Fruit fly (Drosophila melanogaster): ENCODE measurements around the gene CG5498.

CG5498 gene

DNA sequence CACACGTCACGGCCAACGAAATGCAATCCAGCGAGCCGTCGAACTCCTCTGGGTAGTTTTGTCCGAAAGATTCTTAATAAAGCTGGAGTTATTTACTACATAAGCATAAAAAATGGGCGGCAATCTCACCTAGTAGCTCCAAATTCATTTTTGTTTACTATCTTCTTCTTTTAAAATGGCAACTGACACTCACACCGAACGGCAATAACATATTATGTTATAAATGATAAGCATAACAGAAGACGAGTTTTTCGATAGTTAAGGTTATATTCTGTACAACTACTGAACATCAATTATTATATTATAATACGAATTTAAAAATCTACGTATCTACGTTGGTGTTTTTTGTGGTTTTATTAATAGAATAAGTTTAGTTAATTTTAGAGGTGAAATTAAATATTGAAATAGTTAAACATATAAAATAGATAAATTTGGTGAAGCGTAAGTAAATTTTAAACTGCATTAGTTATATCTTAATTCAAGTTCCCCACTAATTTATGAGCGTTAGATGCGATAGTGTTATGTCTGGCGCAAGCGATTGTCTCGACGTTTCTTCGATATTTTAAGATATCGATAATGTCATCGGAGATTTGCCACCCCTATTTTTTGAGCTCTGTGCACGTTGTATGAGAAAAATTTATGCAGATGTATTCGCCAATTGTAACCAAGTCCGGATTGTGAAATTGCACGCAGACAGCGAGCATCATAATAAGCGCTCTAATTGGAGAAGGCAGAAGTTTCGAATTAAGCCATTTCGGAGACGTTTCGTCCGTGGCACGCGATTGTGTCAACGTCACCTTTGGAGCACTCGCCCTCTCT, 35.9 kb downstream of the CG5498 start, which contains the start of the genes Rbbp5 and eRF1 (continued):
- TF ChIP-seq CG6792 (GFP tag; optimal IDR thresholded peaks at IDR 0.05): peak; percentile 64
- peak; percentile 76 for TF ChIP-seq esn (GFP tag; optimal IDR thresholded peaks at IDR 0.05)
- peak; percentile 69 for TF ChIP-seq Sox102F (GFP tag; optimal IDR thresholded peaks at IDR 0.05)
- TF ChIP-seq CG31627 (GFP tag; optimal IDR thresholded peaks at IDR 0.05): peak; percentile 72
- TF ChIP-seq Ets21C (GFP tag; optimal IDR thresholded peaks at IDR 0.05): peak; percentile 60
- peak; percentile 79 for TF ChIP-seq OdsH (GFP tag; optimal IDR thresholded peaks at IDR 0.05)
- TF ChIP-seq Hr39 (GFP tag; optimal IDR thresholded peaks at IDR 0.05): no peak
- TF ChIP-seq CG4318 (GFP tag; optimal IDR thresholded peaks at IDR 0.05): no peak
- TF ChIP-seq CG10631 (GFP tag; optimal IDR thresholded peaks at IDR 0.05): peak; percentile 81
- TF ChIP-seq Ets96B (tag; optimal IDR thresholded peaks at IDR 0.05): peak; percentile 53
- TF ChIP-seq ss (GFP tag; optimal IDR thresholded peaks at IDR 0.05): peak in 1 of 2 experiments; percentile 1
- TF ChIP-seq CG34406 (GFP tag; optimal IDR thresholded peaks at IDR 0.05): peak; percentile 31
- TF ChIP-seq lz (GFP tag; optimal IDR thresholded peaks at IDR 0.05): peak; percentile 66
- peak; percentile 4 for TF ChIP-seq Lpt (GFP tag; optimal IDR thresholded peaks at IDR 0.05)
- TF ChIP-seq Blimp-1 (GFP tag; optimal IDR thresholded peaks at IDR 0.05): no peak
- no peak for TF ChIP-seq CG1621 (tag; optimal IDR thresholded peaks at IDR 0.05)
- no peak for TF ChIP-seq salr (GFP tag; optimal IDR thresholded peaks at IDR 0.05)
- TF ChIP-seq CG6276 (GFP tag; optimal IDR thresholded peaks at IDR 0.05): peak; percentile 24

DNA sequence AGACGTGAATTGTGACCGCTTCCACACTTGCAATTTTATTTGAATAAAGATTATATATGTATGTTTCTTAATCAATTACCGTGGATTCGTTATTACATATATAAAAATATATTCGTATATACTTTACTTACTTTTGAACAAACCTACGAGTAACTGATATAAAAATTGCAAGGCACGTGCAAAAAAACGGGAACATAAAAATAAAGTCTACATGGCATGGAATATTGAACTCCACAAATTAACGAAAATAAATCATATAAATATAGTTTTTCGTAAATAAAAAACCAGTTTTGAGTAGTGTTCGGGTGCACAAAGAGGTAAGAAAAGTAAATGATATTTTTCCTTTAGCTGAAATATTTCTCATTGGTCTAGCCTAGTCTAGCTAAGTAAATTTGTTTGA, 41.6 kb downstream of the CG5498 start, which contains the start of gene Spn77Bc:
Spn77Bc (plus strand) TSS at position 301 of the 400 bp plus-strand sequence.
- TF ChIP-seq eg (GFP tag; IDR thresholded peaks at IDR 0.05) (no peak), CG32006 (GFP tag; optimal IDR thresholded peaks at IDR 0.05) (no peak), Eip78C (GFP tag) (no peak), Met (GFP tag; optimal IDR thresholded peaks at IDR 0.05) (no peak), Ets96B (tag; optimal IDR thresholded peaks at IDR 0.05) (no peak), CG34406 (GFP tag; optimal IDR thresholded peaks at IDR 0.05) (no peak), cyc (GFP tag; optimal IDR thresholded peaks at IDR 0.05) (no peak), ss (GFP tag; optimal IDR thresholded peaks at IDR 0.05) (no peak), CG1621 (tag; optimal IDR thresholded peaks at IDR 0.05) (no peak), acj6 (GFP tag; optimal IDR thresholded peaks at IDR 0.05) (no peak), CG3919 (GFP tag; optimal IDR thresholded peaks at IDR 0.05) (no peak), fd85E (GFP tag; optimal IDR thresholded peaks at IDR 0.05) (no peak), pdm3 (GFP tag; optimal IDR thresholded peaks at IDR 0.05) (no peak), Hr38 (GFP tag; optimal IDR thresholded peaks at IDR 0.05) (no peak), Sox14 (GFP tag; optimal IDR thresholded peaks at IDR 0.05) (no peak), vri (GFP tag; optimal IDR thresholded peaks at IDR 0.05) (no peak), CG16779 (tag; optimal IDR thresholded peaks at IDR 0.05) (no peak), svp (GFP tag) (no peak), Hr4 (GFP tag; optimal IDR thresholded peaks at IDR 0.05) (no peak), CG7368 (GFP tag; optimal IDR thresholded peaks at IDR 0.05) (no peak)
